Worm (Caenorhabditis elegans): ENCODE results near the gene aagr-3.

aagr-3 gene

DNA sequence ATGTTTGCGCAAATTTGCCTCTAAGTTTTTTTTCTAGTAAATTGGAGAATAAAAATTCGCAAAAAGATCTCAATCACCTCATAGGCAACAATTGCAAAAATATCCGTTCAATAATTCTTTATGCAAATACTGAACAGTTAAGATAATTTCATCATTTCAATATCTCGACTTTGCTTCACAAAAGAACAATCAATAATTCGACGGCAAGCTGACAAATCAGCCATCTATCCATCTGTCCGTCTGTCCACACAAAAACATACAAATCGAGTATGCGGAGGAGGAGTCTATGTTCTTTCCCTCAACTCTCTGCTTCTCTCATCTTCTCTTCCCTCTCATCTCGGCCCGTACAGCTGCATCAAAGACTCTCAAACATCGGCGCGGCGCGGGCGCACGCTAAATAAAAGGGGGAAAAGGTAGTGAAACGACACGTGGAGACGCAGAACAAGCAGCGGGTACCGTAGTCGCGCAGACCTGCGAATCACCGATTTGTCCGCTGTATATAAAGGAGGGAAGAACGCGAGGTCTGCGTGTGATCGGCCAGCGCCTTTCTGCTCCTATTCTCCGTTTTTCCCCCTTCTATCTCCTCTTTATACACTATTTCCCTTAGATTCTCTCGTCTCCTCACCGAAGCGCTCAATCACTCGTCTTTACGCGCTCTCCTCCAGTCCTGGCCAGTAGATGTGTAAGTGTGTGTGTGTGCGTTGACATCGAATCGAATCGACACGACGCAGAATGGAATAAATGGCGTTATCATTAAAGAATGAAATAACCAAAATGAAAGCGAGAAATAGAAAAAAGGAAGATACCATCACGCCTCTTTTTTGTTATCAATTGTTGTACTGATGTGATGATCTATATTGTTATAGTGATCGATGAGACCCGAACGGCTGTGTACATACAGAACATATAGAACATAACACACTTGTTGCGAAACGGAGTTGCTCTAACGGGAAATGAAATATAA is 1.7 kb upstream of the aagr-3 start (continued):
- TF ChIP-seq T26A8.4 (GFP tag; IDR thresholded peaks at IDR 0.05) (peak; percentile 86), daf-19 (GFP tag; conservative IDR thresholded peaks at IDR 0.05) (peak; percentile 61; the same call in 1 of the 2 replicates), nhr-25 (tag; optimal IDR thresholded peaks at IDR 0.05; ENCODE audit: borderline replicate concordance, insufficient read depth) (peak; percentile 95), aha-1 (tag) (peak; percentile 100), Y75B8A.6 (GFP tag; IDR thresholded peaks at IDR 0.05) (no peak; the same call in 1 of the 2 replicates), cey-2 (tag; optimal IDR thresholded peaks at IDR 0.05; ENCODE audit: borderline replicate concordance, insufficient read depth) (peak; percentile 76), skn-1 (tag; optimal IDR thresholded peaks at IDR 0.05) (no peak), ZK337.2 (GFP tag; IDR thresholded peaks at IDR 0.05) (no peak), nhr-28 (tag; optimal IDR thresholded peaks at IDR 0.05) (peak; percentile 95), ztf-11 (tag; optimal IDR thresholded peaks at IDR 0.05) (no peak), dmd-6 (GFP tag; IDR thresholded peaks at IDR 0.05) (peak; percentile 93), set-16 (GFP tag; IDR thresholded peaks at IDR 0.05) (peak; percentile 94), ceh-28 (tag; optimal IDR thresholded peaks at IDR 0.05) (peak; percentile 54), pqm-1 (tag; optimal IDR thresholded peaks at IDR 0.05) (peak; percentile 97), unc-62 (GFP tag; optimal IDR thresholded peaks at IDR 0.05 in 1 of 2) (peak; percentile 66 to 99), unc-62 (tag; optimal IDR thresholded peaks at IDR 0.05) (peak; percentile 75), tag-97 (GFP tag; IDR thresholded peaks at IDR 0.05) (no peak), nhr-111 (GFP tag; optimal IDR thresholded peaks at IDR 0.05) (no peak), php-3 (GFP tag; IDR thresholded peaks at IDR 0.05) (peak; percentile 47; the same call in 1 of the 2 replicates), T20F7.1 (GFP tag; optimal IDR thresholded peaks at IDR 0.05) (peak; percentile 82), snpc-4 (tag; optimal IDR thresholded peaks at IDR 0.05) (no peak), hif-1 (tag; optimal IDR thresholded peaks at IDR 0.05) (peak; percentile 61 to 93), ceh-62 (tag; optimal IDR thresholded peaks at IDR 0.05) (no peak), gei-8 (GFP tag; optimal IDR thresholded peaks at IDR 0.05) (peak; percentile 82), nhr-11 (tag; optimal IDR thresholded peaks at IDR 0.05) (peak; percentile 97), lin-39 (tag; optimal IDR thresholded peaks at IDR 0.05) (no peak), nhr-10 (tag; optimal IDR thresholded peaks at IDR 0.05) (peak; percentile 95), nhr-42 (GFP tag; IDR thresholded peaks at IDR 0.05) (peak; percentile 78; the same call in 1 of the 2 replicates), sdz-12 (GFP tag; optimal IDR thresholded peaks at IDR 0.05) (peak; percentile 87), rbr-2 (tag; optimal IDR thresholded peaks at IDR 0.05) (peak; percentile 97), daf-8 (GFP tag; IDR thresholded peaks at IDR 0.05) (no peak), zfp-3 (GFP tag; conservative IDR thresholded peaks at IDR 0.05) (peak; percentile 73; the same call in 1 of the 2 replicates), fkh-10 (GFP tag; optimal IDR thresholded peaks at IDR 0.05) (peak; percentile 89), unc-130 (GFP tag; optimal IDR thresholded peaks at IDR 0.05) (no peak), D1046.2 (GFP tag; IDR thresholded peaks at IDR 0.05) (no peak; the same call in 1 of the 2 replicates), F37D6.2 (tag; optimal IDR thresholded peaks at IDR 0.05) (peak; percentile 90), hlh-11 (tag; optimal IDR thresholded peaks at IDR 0.05) (peak; percentile 100), R02D3.7 (tag; optimal IDR thresholded peaks at IDR 0.05) (peak; percentile 19), ces-1 (GFP tag; optimal IDR thresholded peaks at IDR 0.05) (peak; percentile 41), mxl-3 (GFP tag; optimal IDR thresholded peaks at IDR 0.05) (peak; percentile 99), mxl-2 (GFP tag; conservative IDR thresholded peaks at IDR 0.05) (0 out of 2 replicates have a peak, but pooled peaks have one; percentile 61), ama-1 (optimal IDR thresholded peaks at IDR 0.05) (peak; percentile 100), zfp-2 (tag; optimal IDR thresholded peaks at IDR 0.05) (peak; percentile 77), nhr-102 (tag; optimal IDR thresholded peaks at IDR 0.05) (peak; percentile 74), zip-2 (tag; optimal IDR thresholded peaks at IDR 0.05) (no peak), ctbp-1 (GFP tag; IDR thresholded peaks at IDR 0.05) (peak; percentile 94), dpl-1 (GFP tag; optimal IDR thresholded peaks at IDR 0.05) (peak; percentile 64), nhr-6 (tag; optimal IDR thresholded peaks at IDR 0.05) (peak; percentile 78), dmd-8 (GFP tag; IDR thresholded peaks at IDR 0.05) (peak; percentile 68; the same call in 1 of the 2 replicates)
